Worm (Caenorhabditis elegans): ENCODE results near the gene eef-1A.1.

The eef-1A.1 gene

DNA sequence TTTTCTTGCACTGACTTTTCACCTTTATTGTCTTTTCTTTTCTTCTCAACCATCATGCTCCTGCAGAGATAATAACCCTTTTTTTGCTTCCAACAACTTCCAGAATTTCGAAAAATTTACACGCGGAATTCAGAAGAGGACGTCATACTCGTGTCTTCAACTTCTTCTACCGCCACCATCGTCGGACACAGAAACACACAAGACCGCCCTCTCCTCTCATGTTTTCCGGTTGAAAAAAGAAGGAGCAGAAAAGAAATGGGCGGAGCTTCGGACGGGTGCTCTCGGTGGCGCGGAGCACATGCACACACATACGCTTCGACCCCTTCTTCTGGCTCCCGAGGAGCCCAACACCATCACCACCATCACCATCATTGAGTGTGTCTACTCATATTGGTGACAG, 37.3 kb upstream of the eef-1A.1 start, which contains the start of gene lgc-38:
Gene lgc-38, plus strand, starts transcription at position 301 of the 400 bp plus-strand sequence.
- TF ChIP-seq rpc-1 (optimal IDR thresholded peaks at IDR 0.05) (no peak), rpc-1 (tag; optimal IDR thresholded peaks at IDR 0.05) (no peak), B0336.3 (GFP tag; IDR thresholded peaks at IDR 0.05) (no peak), xnd-1 (tag; optimal IDR thresholded peaks at IDR 0.05) (no peak), F10E7.11 (tag; optimal IDR thresholded peaks at IDR 0.05) (no peak), ztf-28 (GFP tag; IDR thresholded peaks at IDR 0.05) (no peak), Y95B8A.8 (GFP tag; IDR thresholded peaks at IDR 0.05) (no peak), bed-1 (GFP tag; IDR thresholded peaks at IDR 0.05) (no peak), snpc-1.3 (tag; optimal IDR thresholded peaks at IDR 0.05; ENCODE audit: insufficient read depth) (no peak), nhr-80 (tag; optimal IDR thresholded peaks at IDR 0.05) (no peak), attf-5 (GFP tag; optimal IDR thresholded peaks at IDR 0.05) (no peak), ztf-22 (GFP tag; optimal IDR thresholded peaks at IDR 0.05) (no peak), T07F8.4 (tag; optimal IDR thresholded peaks at IDR 0.05) (no peak)

DNA sequence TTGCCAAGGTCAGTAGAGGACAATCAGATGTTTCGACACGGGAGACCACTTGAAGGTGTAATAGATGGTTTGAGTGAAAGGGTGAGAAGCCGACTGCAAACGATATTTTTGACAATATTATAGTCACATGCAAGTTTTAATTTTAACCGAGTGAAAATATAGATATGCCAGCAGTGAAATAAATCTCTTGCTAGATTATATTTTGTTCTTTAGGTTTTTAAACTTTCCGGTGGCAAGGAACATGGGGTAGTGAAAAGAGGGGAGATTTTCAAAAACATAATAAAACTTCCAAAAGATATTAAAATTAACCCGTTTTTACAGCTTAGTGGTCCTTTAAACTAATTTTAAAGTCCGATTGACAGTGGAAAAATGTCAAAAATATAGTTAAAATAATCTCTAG, 33.8 kb upstream of the eef-1A.1 start, which contains the start of gene C06E8.5:
Gene C06E8.5, minus strand, starts transcription at position 101 of the 400 bp plus-strand sequence.
- TF ChIP-seq attf-5 (GFP tag; optimal IDR thresholded peaks at IDR 0.05) = no peak
- no peak for TF ChIP-seq B0035.1 (tag; optimal IDR thresholded peaks at IDR 0.05)
- no peak for TF ChIP-seq tbp1 (GFP tag; optimal IDR thresholded peaks at IDR 0.05)
- TF ChIP-seq F10E7.11 (tag; optimal IDR thresholded peaks at IDR 0.05) = no peak
- no peak for TF ChIP-seq dox-1 (GFP tag; IDR thresholded peaks at IDR 0.05)
- TF ChIP-seq ama-1 (optimal IDR thresholded peaks at IDR 0.05) = no peak
- no peak for TF ChIP-seq ama-1 (GFP tag; optimal IDR thresholded peaks at IDR 0.05)
- TF ChIP-seq ztf-6 (GFP tag; IDR thresholded peaks at IDR 0.05) = no peak
- TF ChIP-seq atf-7 (tag; optimal IDR thresholded peaks at IDR 0.05) = no peak
- no peak for TF ChIP-seq ztf-26 (tag; optimal IDR thresholded peaks at IDR 0.05)
- no peak for TF ChIP-seq unc-130 (GFP tag; optimal IDR thresholded peaks at IDR 0.05)
- TF ChIP-seq Y53G8AR.9 (GFP tag; conservative IDR thresholded peaks at IDR 0.05) = no peak
- TF ChIP-seq let-526 (GFP tag; IDR thresholded peaks at IDR 0.05) = no peak
- TF ChIP-seq F57C9.4 (tag; optimal IDR thresholded peaks at IDR 0.05) = no peak
- TF ChIP-seq ztf-28 (GFP tag; IDR thresholded peaks at IDR 0.05) = no peak
- no peak for TF ChIP-seq akir-1 (GFP tag; optimal IDR thresholded peaks at IDR 0.05)
- TF ChIP-seq F49E8.2 (tag; optimal IDR thresholded peaks at IDR 0.05; ENCODE audit: insufficient read depth) = no peak
- no peak for TF ChIP-seq snpc-4 (GFP tag; optimal IDR thresholded peaks at IDR 0.05)
- TF ChIP-seq snpc-4 (tag; optimal IDR thresholded peaks at IDR 0.05) = no peak

DNA sequence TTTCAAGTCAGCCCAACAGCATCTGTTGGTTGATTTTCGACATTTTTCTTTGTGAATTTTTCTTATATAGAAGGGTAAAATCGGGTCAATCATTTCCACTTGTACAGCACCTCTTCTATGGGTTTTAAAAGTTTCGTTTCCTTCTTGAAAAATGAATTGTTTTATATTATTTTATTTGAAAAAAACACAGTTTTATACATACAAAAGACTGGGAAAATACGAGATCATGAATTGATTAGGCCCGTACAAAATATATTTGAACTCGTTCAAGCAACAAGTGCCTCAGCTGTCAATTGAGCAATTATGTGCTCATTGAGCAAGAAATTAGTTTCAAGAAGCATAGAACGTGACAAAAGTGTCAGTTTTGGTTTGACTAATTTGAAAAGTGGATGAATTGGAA, 30.6 kb upstream of the eef-1A.1 start:
- TF ChIP-seq ztf-28 (GFP tag; IDR thresholded peaks at IDR 0.05) = no peak
- TF ChIP-seq aptf-2 (GFP tag; conservative IDR thresholded peaks at IDR 0.05) = no peak
- TF ChIP-seq snpc-1.1 (tag; optimal IDR thresholded peaks at IDR 0.05; ENCODE audit: insufficient read depth) = no peak
- TF ChIP-seq ceh-27 (GFP tag; optimal IDR thresholded peaks at IDR 0.05) = no peak
- TF ChIP-seq ztf-22 (GFP tag; optimal IDR thresholded peaks at IDR 0.05) = no peak
- TF ChIP-seq nfya-2 (GFP tag; IDR thresholded peaks at IDR 0.05) = no peak
- no peak for TF ChIP-seq madf-3 (GFP tag; IDR thresholded peaks at IDR 0.05)

DNA sequence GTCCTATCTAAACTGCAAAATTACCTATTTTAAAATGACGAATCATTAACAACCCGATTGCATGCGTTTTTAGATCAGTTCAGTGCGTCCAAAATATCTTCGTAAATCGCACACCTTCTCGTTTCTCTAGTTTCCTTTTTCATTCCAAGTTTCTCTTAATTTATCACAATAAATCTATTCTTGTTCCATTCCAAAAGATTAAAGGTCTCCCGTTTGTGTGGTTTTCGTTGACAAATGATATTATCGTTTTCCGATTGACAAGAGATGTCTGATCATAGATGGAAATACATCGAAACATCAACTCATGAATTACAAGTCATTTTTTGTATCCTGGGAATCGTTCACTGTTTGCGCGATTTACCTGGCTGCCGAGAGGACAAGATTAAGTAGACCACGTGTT, 21.7 kb upstream of the eef-1A.1 start:
- no peak for TF ChIP-seq ekl-4 (GFP tag; IDR thresholded peaks at IDR 0.05)

Measured in whole organism, young adult.